Fruit fly (Drosophila melanogaster) whole organism, embryonic: ENCODE results near the gene CG10570.

ENCODE experiments used
- Adf1 ChIP-seq: fragments of 200-800 bp; sonication (Bioruptor generic); IDR thresholded peaks from 2 replicates; pipeline ENCODE4 v1.3.6; 2022; ENCODE audit warnings: missing biosample characterization, missing genetic modification characterization
- Atf6 ChIP-seq: fragments of 200-800 bp; sonication (Bioruptor generic); IDR thresholded peaks from 2 replicates; pipeline ENCODE4 v1.3.6; 2022; ENCODE audit warnings: missing biosample characterization, missing genetic modification characterization
- Bgb ChIP-seq: fragments of 200-800 bp; sonication (Bioruptor generic); IDR thresholded peaks from 2 replicates; pipeline ENCODE4 v1.3.6; 2022; ENCODE audit warnings: missing biosample characterization, missing genetic modification characterization; ENCODE audit not compliant: partially characterized antibody
- CG10321 ChIP-seq: fragments of 200-800 bp; sonication (Bioruptor generic); IDR thresholded peaks from 2 replicates; pipeline ENCODE4 v1.3.6; 2022; ENCODE audit warnings: missing biosample characterization, missing genetic modification characterization
- CG11504 ChIP-seq: fragments of 200-800 bp; sonication (Bioruptor generic); optimal IDR thresholded peaks from 3 replicates; lab custom pipeline; 2019; ENCODE audit warnings: missing biosample characterization, mild to moderate bottlenecking, missing genetic modification characterization, moderate library complexity
- CG12104 ChIP-seq: fragments of 200-800 bp; sonication (Bioruptor generic); optimal IDR thresholded peaks from 3 replicates; lab custom pipeline; 2016; ENCODE audit warnings: missing biosample characterization, missing genetic modification characterization
- CG13424 ChIP-seq: fragments of 200-800 bp; sonication (Bioruptor generic); optimal IDR thresholded peaks from 2 replicates; lab custom pipeline; 2019; ENCODE audit warnings: missing biosample characterization, mild to moderate bottlenecking, missing genetic modification characterization, moderate library complexity
- CG14441 ChIP-seq: fragments of 200-800 bp; sonication (Bioruptor generic); IDR thresholded peaks from 2 replicates; pipeline ENCODE4 v1.3.6; 2022; ENCODE audit warnings: missing biosample characterization, missing genetic modification characterization
- CG16813 ChIP-seq: fragments of 200-800 bp; sonication (Bioruptor generic); IDR thresholded peaks from 3 replicates; pipeline ENCODE4 v1.3.6; 2022; ENCODE audit warnings: missing biosample characterization, missing genetic modification characterization; ENCODE audit not compliant: partially characterized antibody
- CG18011 ChIP-seq: fragments of 200-800 bp; sonication (Bioruptor generic); optimal IDR thresholded peaks from 2 replicates; lab custom pipeline; 2017; ENCODE audit warnings: missing biosample characterization, missing genetic modification characterization, mild to moderate bottlenecking, moderate library complexity, missing genotype
- CG2199 ChIP-seq: fragments of 200-800 bp; sonication (Bioruptor generic); IDR thresholded peaks from 3 replicates; pipeline ENCODE4 v1.3.6; 2022; ENCODE audit warnings: missing biosample characterization, missing genetic modification characterization
- CG30403 ChIP-seq: fragments of 200-800 bp; sonication (Bioruptor generic); optimal IDR thresholded peaks from 3 replicates; lab custom pipeline; 2016; ENCODE audit warnings: missing biosample characterization, missing genetic modification characterization
- CG3281 ChIP-seq: fragments of 200-800 bp; sonication (Bioruptor generic); optimal IDR thresholded peaks from 3 replicates; lab custom pipeline; 2017; ENCODE audit warnings: missing biosample characterization, mild to moderate bottlenecking, missing genetic modification characterization
- CG3838 ChIP-seq: fragments of 200-800 bp; sonication (Bioruptor generic); optimal IDR thresholded peaks from 3 replicates; lab custom pipeline; 2016; ENCODE audit warnings: missing biosample characterization, missing genetic modification characterization
- CG42726 ChIP-seq: fragments of 200-800 bp; sonication (Bioruptor generic); IDR thresholded peaks from 2 replicates; pipeline ENCODE4 v1.3.6; 2022; ENCODE audit warnings: missing biosample characterization, missing genetic modification characterization; ENCODE audit not compliant: partially characterized antibody
- CG4854 ChIP-seq: fragments of 200-800 bp; sonication (Bioruptor generic); optimal IDR thresholded peaks from 2 replicates; lab custom pipeline; 2016; ENCODE audit warnings: missing biosample characterization, missing genetic modification characterization, inconsistent platforms
- CG6813 ChIP-seq: fragments of 200-800 bp; sonication (Bioruptor generic); optimal IDR thresholded peaks from 2 replicates; lab custom pipeline; 2017; ENCODE audit warnings: missing biosample characterization, missing genetic modification characterization, mild to moderate bottlenecking, moderate library complexity, missing genetic modification reagents
- CG7271 ChIP-seq: fragments of 200-800 bp; sonication (Bioruptor generic); optimal IDR thresholded peaks from 2 replicates; lab custom pipeline; 2018; ENCODE audit warnings: missing biosample characterization, mild to moderate bottlenecking, missing genetic modification characterization, moderate library complexity
- CG9797 ChIP-seq: fragments of 200-800 bp; sonication (Bioruptor generic); optimal IDR thresholded peaks from 3 replicates; lab custom pipeline; 2018; ENCODE audit warnings: missing biosample characterization, mild to moderate bottlenecking, missing genetic modification characterization
- CG9817 ChIP-seq: fragments of 200-800 bp; sonication (Bioruptor generic); optimal IDR thresholded peaks from 2 replicates; lab custom pipeline; 2018; ENCODE audit warnings: missing biosample characterization, mild to moderate bottlenecking, missing genetic modification characterization, moderate library complexity
- CrebB ChIP-seq: fragments of 200-800 bp; sonication (Bioruptor generic); optimal IDR thresholded peaks from 3 replicates; lab custom pipeline; 2018; ENCODE audit warnings: missing biosample characterization, mild to moderate bottlenecking, missing genetic modification characterization
- Dbx ChIP-seq: fragments of 200-800 bp; sonication (Bioruptor generic); IDR thresholded peaks from 3 replicates; pipeline ENCODE4 v1.3.6; 2022; ENCODE audit warnings: missing biosample characterization, missing genetic modification characterization
- Dip2 ChIP-seq: fragments of 200-800 bp; sonication (Bioruptor generic); IDR thresholded peaks from 2 replicates; pipeline ENCODE4 v1.3.6; 2022; ENCODE audit warnings: missing biosample characterization, missing genetic modification characterization
- Hmr ChIP-seq: fragments of 200-800 bp; sonication (Bioruptor generic); optimal IDR thresholded peaks from 3 replicates; lab custom pipeline; 2017; ENCODE audit warnings: mild to moderate bottlenecking, missing biosample characterization, missing genetic modification reagents, missing genetic modification characterization
- Jarid2 ChIP-seq: fragments of 200-800 bp; sonication (Bioruptor generic); optimal IDR thresholded peaks from 3 replicates; lab custom pipeline; 2017; ENCODE audit warnings: mild to moderate bottlenecking, missing biosample characterization, missing genetic modification reagents, missing genetic modification characterization
- Med ChIP-seq: fragments of 200-800 bp; sonication (Bioruptor generic); peaks from one replicate; lab custom pipeline; 2016; ENCODE audit warnings: missing biosample characterization, missing genetic modification characterization, mild to moderate bottlenecking, inconsistent platforms, moderate library complexity
- Nf-YA ChIP-seq: fragments of 200-800 bp; sonication (Bioruptor generic); IDR thresholded peaks from 2 replicates; pipeline ENCODE4 v1.3.6; 2022; ENCODE audit warnings: missing biosample characterization, missing genetic modification characterization
- Nf-YB ChIP-seq: fragments of 200-800 bp; sonication (Bioruptor generic); optimal IDR thresholded peaks from 3 replicates; lab custom pipeline; 2019; ENCODE audit warnings: missing biosample characterization, mild to moderate bottlenecking, missing genetic modification characterization, moderate library complexity
- Pdp1 ChIP-seq, 2 experiments: fragments of 200-800 bp; sonication (Bioruptor generic); optimal IDR thresholded peaks; 3 replicates each; lab custom pipeline; 2016; ENCODE audit warnings: missing biosample characterization in 2 of 2, missing genetic modification characterization in 2 of 2, mild to moderate bottlenecking in 1 of 2, moderate library complexity in 1 of 2
- Ravus ChIP-seq: fragments of 200-800 bp; sonication (Bioruptor generic); IDR thresholded peaks from 2 replicates; pipeline ENCODE4 v1.3.6; 2022; ENCODE audit warnings: missing biosample characterization, missing genetic modification characterization
- TFAM ChIP-seq: fragments of 200-800 bp; sonication (Bioruptor generic); optimal IDR thresholded peaks from 2 replicates; lab custom pipeline; 2017; ENCODE audit warnings: missing biosample characterization, missing genetic modification characterization, inconsistent platforms
- abd-A ChIP-seq: fragments of 200-800 bp; sonication (Bioruptor generic); optimal IDR thresholded peaks from 3 replicates; lab custom pipeline; 2019; ENCODE audit warnings: missing biosample characterization, mild to moderate bottlenecking, missing genetic modification characterization, moderate library complexity
- al ChIP-seq: fragments of 200-800 bp; sonication (Bioruptor generic); IDR thresholded peaks from 2 replicates; pipeline ENCODE4 v1.3.6; 2022; ENCODE audit warnings: missing biosample characterization, missing genetic modification characterization
- aop ChIP-seq: fragments of 200-800 bp; sonication (Bioruptor generic); IDR thresholded peaks from 2 replicates; pipeline ENCODE4 v1.3.6; 2022; ENCODE audit warnings: missing biosample characterization, missing genetic modification characterization
- cato ChIP-seq: fragments of 200-800 bp; sonication (Bioruptor generic); optimal IDR thresholded peaks from 2 replicates; lab custom pipeline; 2016; ENCODE audit warnings: missing biosample characterization, missing genetic modification characterization, borderline replicate concordance
- chif ChIP-seq, 2 experiments: fragments of 200-800 bp; sonication (Bioruptor generic); optimal IDR thresholded peaks; 3 replicates each; lab custom pipeline; 2016; ENCODE audit warnings: missing biosample characterization in 2 of 2, missing genetic modification characterization in 2 of 2
- crol ChIP-seq: fragments of 200-800 bp; sonication (Bioruptor generic); IDR thresholded peaks from 2 replicates; pipeline ENCODE4 v1.3.6; 2022; ENCODE audit warnings: missing biosample characterization, missing genetic modification characterization
- esg ChIP-seq: fragments of 200-800 bp; sonication (Bioruptor generic); conservative IDR thresholded peaks from 2 replicates; pipeline ENCODE4 v1.3.6; 2022; ENCODE audit warnings: missing biosample characterization, missing genetic modification characterization
- ewg ChIP-seq: fragments of 200-800 bp; sonication (Bioruptor generic); optimal IDR thresholded peaks from 3 replicates; lab custom pipeline; 2017; ENCODE audit warnings: mild to moderate bottlenecking, missing biosample characterization, missing genetic modification reagents, missing genetic modification characterization
- fd102C ChIP-seq: fragments of 200-800 bp; sonication (Bioruptor generic); optimal IDR thresholded peaks from 2 replicates; lab custom pipeline; 2018; ENCODE audit warnings: missing biosample characterization, mild to moderate bottlenecking, missing genetic modification characterization, moderate library complexity
- grn ChIP-seq: fragments of 200-800 bp; sonication (Bioruptor generic); optimal IDR thresholded peaks from 3 replicates; lab custom pipeline; 2017; ENCODE audit warnings: missing biosample characterization, missing genetic modification characterization
- her ChIP-seq: fragments of 200-800 bp; sonication (Bioruptor generic); optimal IDR thresholded peaks from 2 replicates; lab custom pipeline; 2016; ENCODE audit warnings: missing biosample characterization, missing genetic modification characterization
- jigr1 ChIP-seq: fragments of 200-800 bp; sonication (Bioruptor generic); IDR thresholded peaks from 3 replicates; pipeline ENCODE4 v1.3.6; 2022; ENCODE audit warnings: missing biosample characterization, missing genetic modification characterization
- maf-S ChIP-seq: fragments of 200-800 bp; sonication (Bioruptor generic); optimal IDR thresholded peaks from 2 replicates; lab custom pipeline; 2016; ENCODE audit warnings: missing biosample characterization, missing genetic modification characterization
- odd ChIP-seq: fragments of 200-800 bp; sonication (Bioruptor generic); optimal IDR thresholded peaks from 2 replicates; lab custom pipeline; 2017; ENCODE audit warnings: missing biosample characterization, mild to moderate bottlenecking, missing genetic modification characterization
- ranshi ChIP-seq: fragments of 200-800 bp; sonication (Bioruptor generic); IDR thresholded peaks from 2 replicates; pipeline ENCODE4 v1.3.6; 2022; ENCODE audit warnings: missing biosample characterization, missing genetic modification characterization
- salm ChIP-seq: fragments of 200-800 bp; sonication (Bioruptor generic); optimal IDR thresholded peaks from 2 replicates; lab custom pipeline; 2018; ENCODE audit warnings: missing biosample characterization, mild to moderate bottlenecking, missing genetic modification characterization
- sqz ChIP-seq: fragments of 200-800 bp; sonication (Bioruptor generic); optimal IDR thresholded peaks from 3 replicates; lab custom pipeline; 2018; ENCODE audit warnings: missing biosample characterization, mild to moderate bottlenecking, missing genetic modification characterization
- sr ChIP-seq: fragments of 200-800 bp; sonication (Bioruptor generic); IDR thresholded peaks from 3 replicates; pipeline ENCODE4 v1.3.6; 2022; ENCODE audit warnings: missing biosample characterization, missing genetic modification characterization
- ssp ChIP-seq: fragments of 200-800 bp; sonication (Bioruptor generic); IDR thresholded peaks from 2 replicates; pipeline ENCODE4 v1.3.6; 2022; ENCODE audit warnings: missing biosample characterization, missing genetic modification characterization
- zen ChIP-seq: fragments of 200-800 bp; sonication (Bioruptor generic); optimal IDR thresholded peaks from 3 replicates; lab custom pipeline; 2018; ENCODE audit warnings: missing biosample characterization, mild to moderate bottlenecking, missing genetic modification characterization, moderate library complexity

Gene CG10570

DNA sequence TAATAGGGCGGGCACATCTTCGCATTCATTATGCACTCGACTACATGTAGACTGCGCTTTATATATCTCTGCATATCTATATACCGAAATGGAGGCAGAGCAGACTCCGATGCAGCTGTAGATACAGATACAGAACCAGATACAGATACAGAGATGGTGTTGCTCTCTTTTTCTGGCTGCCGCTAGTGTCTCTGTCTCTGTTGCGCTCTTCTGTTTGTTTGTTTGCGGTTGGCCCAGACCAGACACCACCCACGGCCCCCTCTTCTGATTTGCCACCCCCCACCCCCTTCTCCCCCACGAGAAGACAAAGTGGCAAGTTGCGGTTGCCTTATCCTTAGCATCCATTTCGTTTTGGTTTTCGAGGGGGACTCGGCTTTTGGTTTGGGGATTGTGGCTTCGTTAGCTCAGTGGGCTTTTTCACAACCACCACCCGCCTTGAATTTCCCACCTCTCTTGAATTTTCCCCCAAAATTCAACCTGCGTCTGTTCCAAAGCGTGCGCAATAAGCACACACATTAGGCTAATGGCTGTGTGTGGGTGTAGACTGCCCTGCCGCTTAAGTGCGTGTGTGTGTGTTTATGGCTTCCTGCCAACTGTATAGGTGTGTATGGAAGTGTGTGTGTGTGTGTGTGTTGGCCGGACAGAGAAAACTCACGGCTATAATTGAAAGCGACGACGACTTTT lies 27.6 kb downstream of the CG10570 start (continued):
- TF ChIP-seq Nf-YA (GFP tag; lab: Robert Waterston, UW): 0 out of 2 replicates have a peak, but pooled peaks have one; percentile 17
- no peak for TF ChIP-seq sr (GFP tag; lab: Robert Waterston, UW)
- no peak for TF ChIP-seq CG9817 (tag; lab: Kevin White, UChicago)
- TF ChIP-seq Med (GFP tag; lab: Kevin White, UChicago): peak; percentile 61
- TF ChIP-seq CG18011 (GFP tag; lab: Kevin White, UChicago): no peak
- peak; percentile 24 for TF ChIP-seq Jarid2
- TF ChIP-seq TFAM (GFP tag; lab: Kevin White, UChicago): no peak
- peak; percentile 74 for TF ChIP-seq abd-A (tag; lab: Kevin White, UChicago)
- peak; percentile 1 for TF ChIP-seq zen
- no peak for TF ChIP-seq CG11504 (tag; lab: Kevin White, UChicago)
- TF ChIP-seq CG14441 (GFP tag; lab: Robert Waterston, UW): no peak
- no peak for TF ChIP-seq CG7271 (tag; lab: Kevin White, UChicago)
- TF ChIP-seq fd102C (GFP tag; lab: Kevin White, UChicago): no peak
- TF ChIP-seq Atf6: no peak
- TF ChIP-seq ssp (GFP tag; lab: Robert Waterston, UW): no peak
- TF ChIP-seq crol (GFP tag; lab: Robert Waterston, UW): peak; percentile 82
- no peak for TF ChIP-seq CG4854 (GFP tag; lab: Kevin White, UChicago)
- no peak for TF ChIP-seq Dip2 (GFP tag; lab: Robert Waterston, UW)
- no peak for TF ChIP-seq chif (GFP tag; optimal IDR thresholded peaks at IDR 0.05; lab: Kevin White, UChicago)
- TF ChIP-seq maf-S (GFP tag; lab: Kevin White, UChicago): no peak
- no peak for TF ChIP-seq cato (GFP tag; lab: Kevin White, UChicago)
- no peak for TF ChIP-seq CG12104
- TF ChIP-seq ranshi (GFP tag; lab: Robert Waterston, UW): no peak
- no peak for TF ChIP-seq CG42726 (GFP tag; lab: Robert Waterston, UW)
- 0 out of 2 replicates have a peak, but pooled peaks have one; percentile 39 for TF ChIP-seq CG10321 (GFP tag; lab: Robert Waterston, UW)
- no peak for TF ChIP-seq CG6813 (GFP tag; lab: Kevin White, UChicago)
- TF ChIP-seq CG30403 (GFP tag; lab: Kevin White, UChicago): no peak
- peak; percentile 94 for TF ChIP-seq Nf-YB (GFP tag; lab: Kevin White, UChicago)
- no peak for TF ChIP-seq Pdp1 (GFP tag; optimal IDR thresholded peaks at IDR 0.05; lab: Kevin White, UChicago)
- TF ChIP-seq Ravus: no peak
- no peak for TF ChIP-seq her (GFP tag; lab: Kevin White, UChicago)
- no peak for TF ChIP-seq CG9797 (GFP tag; lab: Kevin White, UChicago)
- no peak for TF ChIP-seq jigr1
- no peak for TF ChIP-seq aop (GFP tag; lab: Robert Waterston, UW)
- TF ChIP-seq CG2199: no peak
- TF ChIP-seq Adf1 (GFP tag; lab: Robert Waterston, UW): peak; percentile 19; the same call in 1 of the 2 replicates
- TF ChIP-seq CG13424 (tag; lab: Kevin White, UChicago): no peak
- TF ChIP-seq Hmr (GFP tag; lab: Kevin White, UChicago): no peak
- peak; percentile 28 for TF ChIP-seq ewg (GFP tag; lab: Kevin White, UChicago)

DNA sequence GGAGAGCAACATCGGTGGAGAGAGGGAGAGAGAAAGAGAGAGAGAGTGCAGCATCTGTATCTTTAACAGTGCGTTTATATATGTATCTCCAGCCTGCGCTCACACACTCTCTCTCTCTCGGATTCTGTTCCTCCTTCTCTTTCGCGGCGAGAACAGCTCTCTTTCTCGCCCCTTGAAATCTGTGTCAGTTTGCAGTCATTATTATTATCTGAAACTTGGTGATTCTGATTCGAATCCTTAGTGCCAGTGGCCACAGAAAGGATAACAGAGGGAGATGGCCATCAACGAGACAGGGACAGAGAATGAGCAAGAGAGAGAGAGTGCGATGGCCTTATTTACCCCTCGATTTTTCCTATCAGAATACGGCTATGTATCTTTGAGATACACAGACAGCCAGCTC lies 28.1 kb downstream of the CG10570 start:
- TF ChIP-seq esg (GFP tag; lab: Robert Waterston, UW): no peak
- TF ChIP-seq odd: no peak
- no peak for TF ChIP-seq CG3281
- TF ChIP-seq Ravus: peak; percentile 63
- TF ChIP-seq CrebB: no peak
- TF ChIP-seq CG3838: no peak
- no peak for TF ChIP-seq CG16813 (GFP tag; lab: Robert Waterston, UW)
- TF ChIP-seq salm (tag; lab: Kevin White, UChicago): no peak
- TF ChIP-seq grn (GFP tag; lab: Kevin White, UChicago): peak; percentile 47
- no peak for TF ChIP-seq sqz (GFP tag; lab: Kevin White, UChicago)
- TF ChIP-seq Nf-YB (GFP tag; lab: Kevin White, UChicago): peak; percentile 95
- TF ChIP-seq Bgb (GFP tag; lab: Robert Waterston, UW): no peak
- TF ChIP-seq Dbx (GFP tag; lab: Robert Waterston, UW): no peak
- TF ChIP-seq al (GFP tag; lab: Robert Waterston, UW): no peak
